Fruit fly (Drosophila melanogaster) whole organism, pupa: ENCODE measurements around the gene Rbcn-3A.

ENCODE experiments used
- CG10348 ChIP-seq: fragments of 200-800 bp; sonication (Bioruptor generic); IDR thresholded peaks from 2 replicates; pipeline ENCODE4 v1.3.6; 2022; ENCODE audit warnings: missing biosample characterization, missing genetic modification characterization
- CG34367 ChIP-seq: fragments of 200-800 bp; sonication (Bioruptor generic); optimal IDR thresholded peaks from 2 replicates; lab custom pipeline; 2018; ENCODE audit warnings: missing biosample characterization, mild to moderate bottlenecking, missing genetic modification characterization
- Ets98B ChIP-seq: fragments of 200-800 bp; sonication (Bioruptor generic); IDR thresholded peaks from 2 replicates; pipeline ENCODE4 v1.3.6; 2022; ENCODE audit warnings: missing biosample characterization, missing genetic modification characterization
- Snoo ChIP-seq: fragments of 200-800 bp; sonication (Bioruptor generic); optimal IDR thresholded peaks from 3 replicates; lab custom pipeline; 2017; ENCODE audit warnings: missing biosample characterization, mild to moderate bottlenecking, missing genetic modification characterization, inconsistent platforms

- TF ChIP-seq Snoo (tag; lab: Kevin White, UChicago) (no peak), CG34367 (tag; lab: Kevin White, UChicago) (no peak), CG10348 (GFP tag; lab: Robert Waterston, UW) (no peak), Ets98B (no peak)
Measured at dm6 chrX:6294243-6294642, 39.0 kb upstream of the Rbcn-3A start, which contains the start of gene CG15892.
